Fruit fly (Drosophila melanogaster) whole organism, embryonic: ENCODE results near the gene hdly.
A peak's percentile ranks its signal among the peaks of the same experiment; 100 is the strongest.

ENCODE experiments used
- Adf1 ChIP-seq: fragments of 200-800 bp; sonication (Bioruptor generic); IDR thresholded peaks from 2 replicates; pipeline ENCODE4 v1.3.6; 2022; ENCODE audit warnings: missing biosample characterization, missing genetic modification characterization
- B-H2 ChIP-seq: fragments of 200-800 bp; sonication (Bioruptor generic); optimal IDR thresholded peaks from 2 replicates; lab custom pipeline; 2018; ENCODE audit warnings: missing biosample characterization, mild to moderate bottlenecking, missing genetic modification characterization
- Bgb ChIP-seq: fragments of 200-800 bp; sonication (Bioruptor generic); IDR thresholded peaks from 2 replicates; pipeline ENCODE4 v1.3.6; 2022; ENCODE audit warnings: missing biosample characterization, missing genetic modification characterization; ENCODE audit not compliant: partially characterized antibody
- CG13296 ChIP-seq: fragments of 200-800 bp; sonication (Bioruptor generic); optimal IDR thresholded peaks from 3 replicates; lab custom pipeline; 2018; ENCODE audit warnings: missing biosample characterization, mild to moderate bottlenecking, missing genetic modification characterization
- CG13775 ChIP-seq: fragments of 200-800 bp; sonication (Bioruptor generic); optimal IDR thresholded peaks from 3 replicates; lab custom pipeline; 2017; ENCODE audit warnings: missing biosample characterization, mild to moderate bottlenecking, missing genetic modification characterization
- CG13894 ChIP-seq: fragments of 200-800 bp; sonication (Bioruptor generic); optimal IDR thresholded peaks from 3 replicates; lab custom pipeline; 2018; ENCODE audit warnings: missing biosample characterization, mild to moderate bottlenecking, missing genetic modification characterization, moderate library complexity
- CG14965 ChIP-seq: fragments of 200-800 bp; sonication (Bioruptor generic); optimal IDR thresholded peaks from 2 replicates; lab custom pipeline; 2016; ENCODE audit warnings: missing biosample characterization, missing genetic modification characterization, borderline replicate concordance
- CG15269 ChIP-seq: fragments of 200-800 bp; sonication (Bioruptor generic); optimal IDR thresholded peaks from 2 replicates; lab custom pipeline; 2018; ENCODE audit warnings: missing biosample characterization, mild to moderate bottlenecking, missing genetic modification characterization, moderate library complexity
- CG16779 ChIP-seq: fragments of 200-800 bp; sonication (Bioruptor generic); IDR thresholded peaks from 2 replicates; pipeline ENCODE4 v1.3.6; 2022; ENCODE audit warnings: missing biosample characterization, missing genetic modification characterization
- CG2120 ChIP-seq: fragments of 200-800 bp; sonication (Bioruptor generic); optimal IDR thresholded peaks from 3 replicates; lab custom pipeline; 2016; ENCODE audit warnings: missing biosample characterization, missing genetic modification characterization
- CG7372 ChIP-seq: fragments of 200-800 bp; sonication (Bioruptor generic); IDR thresholded peaks from 2 replicates; pipeline ENCODE4 v1.3.6; 2022; ENCODE audit warnings: missing biosample characterization, missing genetic modification characterization
- D19A ChIP-seq: fragments of 200-800 bp; optimal IDR thresholded peaks from 3 replicates; lab custom pipeline; 2019; ENCODE audit warnings: missing biosample characterization, mild to moderate bottlenecking, missing genetic modification characterization, moderate library complexity
- Dbx ChIP-seq: fragments of 200-800 bp; sonication (Bioruptor generic); IDR thresholded peaks from 3 replicates; pipeline ENCODE4 v1.3.6; 2022; ENCODE audit warnings: missing biosample characterization, missing genetic modification characterization
- Deaf1 ChIP-seq: fragments of 200-800 bp; optimal IDR thresholded peaks from 3 replicates; lab custom pipeline; 2019; ENCODE audit warnings: missing biosample characterization, mild to moderate bottlenecking, missing genetic modification characterization, moderate library complexity
- Fer2 ChIP-seq: fragments of 200-800 bp; sonication (Bioruptor generic); optimal IDR thresholded peaks from 2 replicates; lab custom pipeline; 2018; ENCODE audit warnings: missing biosample characterization, mild to moderate bottlenecking, missing genetic modification characterization, moderate library complexity
- HHEX ChIP-seq: fragments of 200-800 bp; sonication (Bioruptor generic); optimal IDR thresholded peaks from 3 replicates; lab custom pipeline; 2017; ENCODE audit warnings: missing biosample characterization, mild to moderate bottlenecking, missing genetic modification characterization, missing genetic modification reagents
- Hmr ChIP-seq: fragments of 200-800 bp; sonication (Bioruptor generic); optimal IDR thresholded peaks from 3 replicates; lab custom pipeline; 2017; ENCODE audit warnings: mild to moderate bottlenecking, missing biosample characterization, missing genetic modification reagents, missing genetic modification characterization
- Hmx ChIP-seq: fragments of 200-800 bp; sonication (Bioruptor generic); optimal IDR thresholded peaks from 2 replicates; lab custom pipeline; 2016; ENCODE audit warnings: missing biosample characterization, missing genetic modification characterization
- Jarid2 ChIP-seq: fragments of 200-800 bp; sonication (Bioruptor generic); optimal IDR thresholded peaks from 3 replicates; lab custom pipeline; 2017; ENCODE audit warnings: mild to moderate bottlenecking, missing biosample characterization, missing genetic modification reagents, missing genetic modification characterization
- MBD-R2 ChIP-seq: fragments of 200-800 bp; sonication (Bioruptor generic); IDR thresholded peaks from 2 replicates; pipeline ENCODE4 v1.3.6; 2022; ENCODE audit warnings: missing biosample characterization, missing genetic modification characterization
- Med ChIP-seq: fragments of 200-800 bp; sonication (Bioruptor generic); peaks from one replicate; lab custom pipeline; 2016; ENCODE audit warnings: missing biosample characterization, missing genetic modification characterization, mild to moderate bottlenecking, inconsistent platforms, moderate library complexity
- Trl ChIP-seq, 3 experiments: fragments of >200 bp in 2 of 3; fragments of 200-800 bp in 1 of 3; sonication (Bioruptor generic) in 1 of 3; optimal IDR thresholded peaks; 2 replicates in 1 of 3; 3 replicates in 2 of 3; lab custom pipeline; 2016 to 2017; ENCODE audit warnings: missing biosample characterization in 1 of 3, missing genetic modification characterization in 1 of 3
- abd-A ChIP-seq: fragments of 200-800 bp; sonication (Bioruptor generic); optimal IDR thresholded peaks from 3 replicates; lab custom pipeline; 2019; ENCODE audit warnings: missing biosample characterization, mild to moderate bottlenecking, missing genetic modification characterization, moderate library complexity
- amos ChIP-seq: fragments of 200-800 bp; sonication (Bioruptor generic); IDR thresholded peaks from 2 replicates; pipeline ENCODE4 v1.3.6; 2022; ENCODE audit warnings: missing biosample characterization, missing genetic modification characterization; ENCODE audit not compliant: partially characterized antibody
- bigmax ChIP-seq: fragments of 200-800 bp; sonication (Bioruptor generic); optimal IDR thresholded peaks from 2 replicates; lab custom pipeline; 2018; ENCODE audit warnings: missing biosample characterization, mild to moderate bottlenecking, missing genetic modification characterization
- chinmo ChIP-seq: fragments of 200-800 bp; sonication (Bioruptor generic); IDR thresholded peaks from 4 replicates; pipeline ENCODE4 v1.3.6; 2022; ENCODE audit warnings: missing biosample characterization, missing genetic modification characterization; ENCODE audit not compliant: partially characterized antibody
- cwo ChIP-seq: fragments of 200-800 bp; sonication (Bioruptor generic); optimal IDR thresholded peaks from 3 replicates; lab custom pipeline; 2017; ENCODE audit warnings: missing biosample characterization, missing genetic modification characterization, mild to moderate bottlenecking, moderate library complexity, missing genetic modification reagents
- ewg ChIP-seq: fragments of 200-800 bp; sonication (Bioruptor generic); optimal IDR thresholded peaks from 3 replicates; lab custom pipeline; 2017; ENCODE audit warnings: mild to moderate bottlenecking, missing biosample characterization, missing genetic modification reagents, missing genetic modification characterization
- exex ChIP-seq: fragments of 200-800 bp; sonication (Bioruptor generic); optimal IDR thresholded peaks from 4 replicates; lab custom pipeline; 2018; ENCODE audit warnings: missing biosample characterization, mild to moderate bottlenecking, missing genetic modification characterization, moderate library complexity
- gro ChIP-seq: fragments of 200-800 bp; sonication (Bioruptor generic); optimal IDR thresholded peaks from 2 replicates; lab custom pipeline; 2016; ENCODE audit warnings: missing biosample characterization, missing genetic modification characterization
- kah ChIP-seq: fragments of 200-800 bp; sonication (Bioruptor generic); optimal IDR thresholded peaks from 2 replicates; lab custom pipeline; 2018; ENCODE audit warnings: missing biosample characterization, mild to moderate bottlenecking, missing genetic modification characterization
- lab ChIP-seq: fragments of 200-800 bp; sonication (Bioruptor generic); optimal IDR thresholded peaks from 3 replicates; lab custom pipeline; 2017; ENCODE audit warnings: missing biosample characterization, missing genetic modification characterization, mild to moderate bottlenecking, moderate library complexity, missing genetic modification reagents
- maf-S ChIP-seq: fragments of 200-800 bp; sonication (Bioruptor generic); optimal IDR thresholded peaks from 2 replicates; lab custom pipeline; 2016; ENCODE audit warnings: missing biosample characterization, missing genetic modification characterization
- otp ChIP-seq: fragments of 200-800 bp; sonication (Bioruptor generic); IDR thresholded peaks from 3 replicates; pipeline ENCODE4, ENCODE4 v1.3.6; 2022; ENCODE audit warnings: missing biosample characterization, missing genetic modification characterization
- scrt ChIP-seq: fragments of 200-800 bp; sonication (Bioruptor generic); optimal IDR thresholded peaks from 2 replicates; lab custom pipeline; 2018; ENCODE audit warnings: missing biosample characterization, mild to moderate bottlenecking, missing genetic modification characterization, moderate library complexity
- sd ChIP-seq: fragments of 200-800 bp; sonication (Bioruptor generic); optimal IDR thresholded peaks from 3 replicates; lab custom pipeline; 2018; ENCODE audit warnings: missing biosample characterization, mild to moderate bottlenecking, missing genetic modification characterization, moderate library complexity
- seq ChIP-seq: fragments of 200-800 bp; sonication (Bioruptor generic); IDR thresholded peaks from 2 replicates; pipeline ENCODE4 v1.3.6; 2022; ENCODE audit warnings: missing biosample characterization, missing genetic modification characterization
- sna ChIP-seq: fragments of 200-800 bp; sonication (Bioruptor generic); IDR thresholded peaks from 2 replicates; pipeline ENCODE4 v1.3.6; 2022; ENCODE audit warnings: missing biosample characterization, missing genetic modification characterization; ENCODE audit not compliant: partially characterized antibody
- stc ChIP-seq: fragments of 200-800 bp; sonication (Bioruptor generic); IDR thresholded peaks from 2 replicates; pipeline ENCODE4 v1.3.6; 2022; ENCODE audit warnings: missing biosample characterization, missing genetic modification characterization
- sug ChIP-seq: fragments of 200-800 bp; optimal IDR thresholded peaks from 2 replicates; lab custom pipeline; 2019; ENCODE audit warnings: missing biosample characterization, mild to moderate bottlenecking, missing genetic modification characterization, moderate library complexity
- vvl ChIP-seq: fragments of 200-800 bp; sonication (Bioruptor generic); IDR thresholded peaks from 2 replicates; pipeline ENCODE4 v1.3.6; 2022; ENCODE audit warnings: missing biosample characterization, missing genetic modification characterization
- zen2 ChIP-seq: fragments of 200-800 bp; sonication (Bioruptor generic); IDR thresholded peaks from 3 replicates; pipeline ENCODE4 v1.3.6; 2022; ENCODE audit warnings: missing biosample characterization, missing genetic modification characterization; ENCODE audit not compliant: partially characterized antibody

The hdly gene

dm6 chr3R:20915828-20916227 is 1.7 kb downstream of the hdly start:
- peak; percentile 31 for TF ChIP-seq abd-A (tag; lab: Kevin White, UChicago)
- peak; percentile 26 for TF ChIP-seq CG13894 (tag; lab: Kevin White, UChicago)
- TF ChIP-seq sug (tag; lab: Kevin White, UChicago), result peak; percentile 49
- 0 out of 3 replicates have a peak, but pooled peaks have one; percentile 39 for TF ChIP-seq Dbx (GFP tag; lab: Robert Waterston, UW)
- TF ChIP-seq CG15269 (tag; lab: Kevin White, UChicago), result peak; percentile 20
- TF ChIP-seq CG2120 (GFP tag; lab: Kevin White, UChicago), result peak; percentile 18
- TF ChIP-seq vvl (GFP tag; lab: Robert Waterston, UW), result 0 out of 2 replicates have a peak, but pooled peaks have one; percentile 26
- TF ChIP-seq CG13775 (GFP tag; lab: Kevin White, UChicago), result no peak
- TF ChIP-seq lab, result peak; percentile 40
- TF ChIP-seq CG13296, result peak; percentile 10
- TF ChIP-seq exex, result peak; percentile 6
- no peak for TF ChIP-seq CG14965 (GFP tag; lab: Kevin White, UChicago)
- TF ChIP-seq HHEX (GFP tag; lab: Kevin White, UChicago), result peak; percentile 0
- TF ChIP-seq kah (GFP tag; lab: Kevin White, UChicago), result no peak
- TF ChIP-seq gro (GFP tag; lab: Kevin White, UChicago), result peak; percentile 12
- TF ChIP-seq B-H2 (GFP tag; lab: Kevin White, UChicago), result peak; percentile 28
- peak; percentile 52 for TF ChIP-seq Med (GFP tag; lab: Kevin White, UChicago)
- TF ChIP-seq sna (GFP tag; lab: Robert Waterston, UW), result 0 out of 2 replicates have a peak, but pooled peaks have one; percentile 12
- no peak for TF ChIP-seq Fer2 (tag; lab: Kevin White, UChicago)
- TF ChIP-seq sd, result peak; percentile 69
- TF ChIP-seq chinmo (GFP tag; lab: Robert Waterston, UW), result peak; percentile 80; the same call in 2 of the 4 replicates
- TF ChIP-seq stc, result no peak
- TF ChIP-seq cwo (GFP tag; lab: Kevin White, UChicago), result peak; percentile 85
- TF ChIP-seq maf-S (GFP tag; lab: Kevin White, UChicago), result no peak

- TF ChIP-seq Med (GFP tag; lab: Kevin White, UChicago), result peak; percentile 77
- TF ChIP-seq Bgb, result peak; percentile 14; the same call in 1 of the 2 replicates
- peak; percentile 12; the same call in 1 of the 2 replicates for TF ChIP-seq CG16779 (GFP tag; lab: Robert Waterston, UW)
- TF ChIP-seq Hmx, result no peak
- TF ChIP-seq CG13894 (tag; lab: Kevin White, UChicago), result peak; percentile 14
- TF ChIP-seq Hmr, result peak; percentile 10
- TF ChIP-seq scrt, result peak; percentile 97
- TF ChIP-seq Jarid2 (GFP tag; lab: Kevin White, UChicago), result no peak
- TF ChIP-seq ewg (GFP tag; lab: Kevin White, UChicago), result peak; percentile 65
- TF ChIP-seq Adf1, result peak; percentile 9; the same call in 1 of the 2 replicates
- 0 out of 2 replicates have a peak, but pooled peaks have one; percentile 12 for TF ChIP-seq CG7372 (GFP tag; lab: Robert Waterston, UW)
- TF ChIP-seq chinmo (GFP tag; lab: Robert Waterston, UW), result 0 out of 4 replicates have a peak, but pooled peaks have one; percentile 22
- no peak for TF ChIP-seq bigmax
- TF ChIP-seq otp (GFP tag; lab: Robert Waterston, UW), result no peak
- TF ChIP-seq zen2, result 0 out of 3 replicates have a peak, but pooled peaks have one; percentile 20
- TF ChIP-seq amos (GFP tag; lab: Robert Waterston, UW), result peak; percentile 23; the same call in 1 of the 2 replicates
- peak in 1 of 2 experiments; percentile 6 for TF ChIP-seq Trl (optimal IDR thresholded peaks at IDR 0.05; lab: Kevin White, UChicago)
- TF ChIP-seq Trl (GFP tag; optimal IDR thresholded peaks at IDR 0.05; lab: Kevin White, UChicago), result no peak
- TF ChIP-seq MBD-R2, result 0 out of 2 replicates have a peak, but pooled peaks have one; percentile 29
- no peak for TF ChIP-seq D19A (tag; lab: Kevin White, UChicago)
- 0 out of 2 replicates have a peak, but pooled peaks have one; percentile 5 for TF ChIP-seq seq (GFP tag; lab: Robert Waterston, UW)
- peak; percentile 91 for TF ChIP-seq Deaf1 (tag; lab: Kevin White, UChicago)
Measured at dm6 chr3R:20945463-20945862, 31.4 kb downstream of the hdly start, which contains the start of gene CG31191. Gene CG31191 (minus strand): TSS chr3R:20945530.
